Worm (Caenorhabditis elegans): ENCODE results near the gene ret-1.

The ret-1 gene

DNA sequence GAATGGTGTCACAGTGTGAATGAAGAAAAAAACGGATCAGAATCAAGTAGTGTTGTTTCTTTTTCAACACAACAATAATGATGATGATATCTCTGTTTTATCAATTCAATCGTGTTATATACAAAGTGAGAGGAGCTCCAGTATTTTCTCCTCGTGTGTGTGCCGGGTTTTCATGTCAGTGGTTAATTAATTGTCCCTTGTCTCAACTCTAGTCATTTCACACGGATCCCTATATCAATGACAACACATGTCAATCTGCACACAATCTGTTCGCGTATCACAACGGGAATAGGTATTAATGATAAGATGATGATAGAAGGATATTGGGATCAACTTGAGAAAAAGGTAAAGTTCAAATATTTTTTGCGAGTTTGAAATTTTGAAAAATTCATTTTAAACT lies 46.8 kb downstream of the ret-1 start:
- TF ChIP-seq ceh-63 (GFP tag; optimal IDR thresholded peaks at IDR 0.05) = no peak
- no peak for TF ChIP-seq lin-39 (tag; optimal IDR thresholded peaks at IDR 0.05)
- TF ChIP-seq ets-5 (GFP tag; IDR thresholded peaks at IDR 0.05) = no peak
- TF ChIP-seq pqm-1 (tag; optimal IDR thresholded peaks at IDR 0.05) = no peak
- TF ChIP-seq vab-15 (tag; optimal IDR thresholded peaks at IDR 0.05) = peak; percentile 89
- peak; percentile 33 for TF ChIP-seq pag-3 (tag; optimal IDR thresholded peaks at IDR 0.05; ENCODE audit: borderline replicate concordance, insufficient read depth)
- TF ChIP-seq snu-23 (GFP tag; optimal IDR thresholded peaks at IDR 0.05) = peak; percentile 4
- no peak for TF ChIP-seq sox-4 (tag; optimal IDR thresholded peaks at IDR 0.05)
- TF ChIP-seq rnt-1 (tag; optimal IDR thresholded peaks at IDR 0.05) = peak; percentile 60
- no peak for TF ChIP-seq hpl-2 (GFP tag; optimal IDR thresholded peaks at IDR 0.05)
- TF ChIP-seq ceh-88 (GFP tag; IDR thresholded peaks at IDR 0.05) = no peak
- TF ChIP-seq lin-14 (GFP tag; optimal IDR thresholded peaks at IDR 0.05) = peak; percentile 93
- TF ChIP-seq nhr-71 (tag; optimal IDR thresholded peaks at IDR 0.05) = peak; percentile 61
- TF ChIP-seq hlh-4 (tag; optimal IDR thresholded peaks at IDR 0.05) = no peak
- no peak for TF ChIP-seq nhr-77 (tag; optimal IDR thresholded peaks at IDR 0.05)
- no peak for TF ChIP-seq unc-98 (GFP tag; IDR thresholded peaks at IDR 0.05)
- TF ChIP-seq lsy-2 (tag; optimal IDR thresholded peaks at IDR 0.05) = peak in 1 of 2 experiments; percentile 28
- TF ChIP-seq nhr-19 (GFP tag; conservative IDR thresholded peaks at IDR 0.05) = 0 out of 2 replicates have a peak, but pooled peaks have one; percentile 25
- no peak for TF ChIP-seq alr-1 (tag; optimal IDR thresholded peaks at IDR 0.05; ENCODE audit: borderline replicate concordance)
- no peak for TF ChIP-seq ama-1 (optimal IDR thresholded peaks at IDR 0.05)
- TF ChIP-seq nhr-85 (tag) = peak; percentile 12
- peak; percentile 20 for TF ChIP-seq unc-130 (tag; optimal IDR thresholded peaks at IDR 0.05)
- peak in 1 of 2 experiments; percentile 1 for TF ChIP-seq mdl-1 (tag; optimal IDR thresholded peaks at IDR 0.05)

DNA sequence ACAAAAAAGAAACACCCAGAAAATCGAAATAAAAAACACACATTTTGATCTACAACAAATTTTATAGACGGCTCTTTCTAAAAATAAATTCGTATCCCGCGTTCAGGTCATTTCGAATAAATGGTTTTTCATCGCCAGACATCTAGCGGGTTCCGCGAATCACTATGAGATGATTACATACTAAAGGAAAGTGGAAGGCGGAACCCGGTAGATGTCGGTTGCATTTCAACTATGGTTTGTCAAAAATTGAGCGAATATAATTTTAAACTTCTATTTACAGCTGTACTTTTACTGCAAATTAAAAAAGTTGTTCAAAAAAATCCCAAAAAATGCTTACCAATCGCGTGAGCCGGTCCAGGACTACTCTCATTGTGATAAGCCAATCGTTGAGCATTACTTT lies 49.3 kb downstream of the ret-1 start:
- no peak for TF ChIP-seq nhr-11 (tag; optimal IDR thresholded peaks at IDR 0.05)
- TF ChIP-seq snpc-4 (tag; optimal IDR thresholded peaks at IDR 0.05) = peak; percentile 82

DNA sequence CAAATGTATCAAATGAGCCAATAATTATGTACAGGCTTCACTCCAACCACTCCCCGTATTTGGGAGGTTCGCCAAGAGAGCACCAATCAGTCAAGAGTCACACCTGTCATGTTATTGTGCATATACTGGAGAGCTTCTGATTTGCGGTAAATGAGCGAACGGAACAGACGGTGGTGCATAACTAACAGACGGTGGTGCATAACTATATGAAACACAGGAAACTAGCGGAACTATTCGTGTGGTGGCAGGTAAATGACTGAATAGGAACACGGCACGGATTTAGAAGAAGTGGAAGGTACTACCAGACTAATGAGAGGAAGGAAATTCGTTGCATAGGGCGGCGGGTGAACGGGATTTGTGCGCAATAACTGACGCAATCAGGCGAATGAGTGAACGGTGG lies 54.2 kb downstream of the ret-1 start:
- TF ChIP-seq lsy-2 (tag; optimal IDR thresholded peaks at IDR 0.05) (no peak), zip-4 (GFP tag; optimal IDR thresholded peaks at IDR 0.05) (no peak), ceh-90 (tag; optimal IDR thresholded peaks at IDR 0.05) (no peak), snpc-4 (tag; optimal IDR thresholded peaks at IDR 0.05) (no peak)

DNA sequence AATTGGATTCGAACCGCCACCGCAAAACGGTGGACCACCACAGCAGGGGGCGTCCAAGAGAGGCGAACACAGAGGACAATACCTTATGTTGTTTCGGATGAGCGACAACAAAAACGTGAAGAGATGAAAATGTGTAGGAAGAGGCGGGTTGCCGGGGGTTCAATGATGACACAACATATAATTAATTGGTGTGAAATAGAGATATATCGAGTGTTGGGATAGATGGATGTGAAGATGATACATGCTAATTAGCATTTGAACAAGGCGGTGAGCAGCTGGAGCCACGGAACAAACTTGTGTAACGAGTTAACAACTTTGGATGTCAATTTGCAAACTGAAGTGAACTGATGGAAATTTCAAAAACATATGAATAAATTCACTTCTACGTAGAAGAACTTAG lies 54.9 kb downstream of the ret-1 start:
- TF ChIP-seq lir-3 (tag; optimal IDR thresholded peaks at IDR 0.05; ENCODE audit: poor library complexity) = no peak
- peak; percentile 41 for TF ChIP-seq nhr-85 (tag)
- no peak for TF ChIP-seq efl-3 (GFP tag; optimal IDR thresholded peaks at IDR 0.05)
- TF ChIP-seq mdl-1 (tag; optimal IDR thresholded peaks at IDR 0.05) = no peak
- no peak for TF ChIP-seq fos-1 (tag; optimal IDR thresholded peaks at IDR 0.05)

DNA sequence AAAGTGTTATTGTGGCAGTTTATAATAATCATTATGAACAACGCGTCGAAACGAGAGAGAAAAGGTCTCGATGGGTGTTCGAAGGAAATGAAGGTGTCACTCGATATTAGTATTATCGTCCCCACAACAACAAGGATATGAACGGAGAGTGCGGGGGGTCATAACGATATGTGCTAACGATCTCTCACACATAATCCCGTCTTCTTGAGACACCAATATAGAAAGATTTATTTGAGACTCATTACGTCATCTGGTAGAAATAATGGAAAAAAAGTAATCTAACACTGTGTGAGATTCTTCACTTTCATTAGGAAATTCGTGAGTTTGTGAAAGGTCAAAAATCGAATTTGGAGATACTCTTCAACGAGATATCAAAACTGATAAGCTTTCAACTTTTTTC lies 55.5 kb downstream of the ret-1 start:
- TF ChIP-seq hlh-4 (tag; optimal IDR thresholded peaks at IDR 0.05) (no peak), unc-30 (tag; optimal IDR thresholded peaks at IDR 0.05) (no peak), vab-15 (tag; optimal IDR thresholded peaks at IDR 0.05) (no peak), sptf-1 (tag; optimal IDR thresholded peaks at IDR 0.05) (no peak), unc-62 (GFP tag; optimal IDR thresholded peaks at IDR 0.05) (no peak), tbx-2 (tag; optimal IDR thresholded peaks at IDR 0.05) (no peak), sup-37 (GFP tag; optimal IDR thresholded peaks at IDR 0.05) (no peak), swsn-7 (tag; optimal IDR thresholded peaks at IDR 0.05) (no peak), isw-1 (GFP tag; IDR thresholded peaks at IDR 0.05) (no peak), fkh-4 (tag; optimal IDR thresholded peaks at IDR 0.05; ENCODE audit: borderline replicate concordance) (no peak), unc-86 (tag; optimal IDR thresholded peaks at IDR 0.05) (no peak), tlp-1 (tag; optimal IDR thresholded peaks at IDR 0.05) (no peak), nhr-20 (tag; optimal IDR thresholded peaks at IDR 0.05) (no peak)
